Fruit fly (Drosophila melanogaster): ENCODE data around the gene SF2.

Gene SF2

DNA sequence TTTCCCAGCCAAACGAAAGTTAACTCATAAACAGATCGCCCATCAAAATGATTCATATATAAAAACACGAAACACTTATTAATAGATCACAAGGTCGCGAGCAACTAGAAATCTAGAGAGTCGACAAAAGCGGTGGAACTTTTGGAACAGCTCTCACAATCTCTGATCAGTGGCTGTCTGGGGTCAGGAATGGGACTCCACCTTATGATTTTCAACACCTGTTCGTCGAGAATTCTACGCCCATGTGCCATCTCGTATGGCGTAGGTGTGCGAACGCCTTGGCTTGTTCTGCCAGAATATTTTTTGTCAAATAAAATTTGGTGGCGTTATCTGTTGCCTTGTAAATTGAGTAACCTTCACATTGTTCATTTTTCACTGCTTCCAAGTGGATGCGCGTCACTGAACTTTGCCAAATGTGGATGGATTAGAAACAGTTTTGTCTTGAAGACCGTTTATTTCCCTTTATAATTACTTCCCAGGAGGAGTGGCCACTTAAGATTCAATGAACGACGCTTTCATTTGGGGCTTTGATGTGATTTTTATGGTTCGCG, 13.7 kb upstream of the SF2 start (continued):
- TF ChIP-seq Adf1 (GFP tag; IDR thresholded peaks at IDR 0.05) (peak; percentile 29; the same call in 1 of the 2 replicates), Atf-2 (GFP tag; optimal IDR thresholded peaks at IDR 0.05) (no peak), mam (GFP tag; optimal IDR thresholded peaks at IDR 0.05) (peak; percentile 70), NK7.1 (GFP tag; optimal IDR thresholded peaks at IDR 0.05) (no peak), Usf (GFP tag; optimal IDR thresholded peaks at IDR 0.05) (peak; percentile 1), CG15011 (GFP tag; optimal IDR thresholded peaks at IDR 0.05) (no peak), ato (GFP tag; IDR thresholded peaks at IDR 0.05; ENCODE audit: partially characterized antibody) (no peak), tx (GFP tag; optimal IDR thresholded peaks at IDR 0.05) (peak; percentile 36), zf30C (GFP tag; optimal IDR thresholded peaks at IDR 0.05) (no peak), CG12104 (GFP tag; optimal IDR thresholded peaks at IDR 0.05) (no peak), CG11504 (tag; optimal IDR thresholded peaks at IDR 0.05) (peak; percentile 23), CG18599 (GFP tag; optimal IDR thresholded peaks at IDR 0.05) (peak; percentile 79), CG32532 (GFP tag; IDR thresholded peaks at IDR 0.05) (peak; percentile 88), CG3407 (GFP tag; optimal IDR thresholded peaks at IDR 0.05) (no peak), cwo (GFP tag; optimal IDR thresholded peaks at IDR 0.05) (peak; percentile 62), CG6175 (GFP tag; IDR thresholded peaks at IDR 0.05) (no peak), CG9797 (GFP tag; optimal IDR thresholded peaks at IDR 0.05) (no peak), dysf (GFP tag; IDR thresholded peaks at IDR 0.05) (peak; percentile 63), Atf6 (GFP tag; IDR thresholded peaks at IDR 0.05) (peak; percentile 64), oc (tag; optimal IDR thresholded peaks at IDR 0.05) (no peak), CG17361 (GFP tag; IDR thresholded peaks at IDR 0.05) (no peak), dimm (GFP tag; IDR thresholded peaks at IDR 0.05) (no peak), Dek (tag; optimal IDR thresholded peaks at IDR 0.05) (peak; percentile 44), ac (GFP tag; optimal IDR thresholded peaks at IDR 0.05) (no peak), sr (GFP tag; IDR thresholded peaks at IDR 0.05) (peak; percentile 93), ase (GFP tag; IDR thresholded peaks at IDR 0.05) (no peak), CG2120 (GFP tag; optimal IDR thresholded peaks at IDR 0.05) (peak; percentile 88), CG12769 (tag; optimal IDR thresholded peaks at IDR 0.05) (peak; percentile 90), Antp (GFP tag; optimal IDR thresholded peaks at IDR 0.05) (peak; percentile 64), al (GFP tag; IDR thresholded peaks at IDR 0.05) (peak; percentile 48; the same call in 1 of the 2 replicates), CG12391 (tag; optimal IDR thresholded peaks at IDR 0.05) (no peak), z (GFP tag; IDR thresholded peaks at IDR 0.05) (no peak), CG10654 (GFP tag; optimal IDR thresholded peaks at IDR 0.05) (no peak), dan (GFP tag; IDR thresholded peaks at IDR 0.05) (no peak), kah (GFP tag; optimal IDR thresholded peaks at IDR 0.05) (peak; percentile 35), Kr (GFP tag; optimal IDR thresholded peaks at IDR 0.05) (no peak), rib (GFP tag; IDR thresholded peaks at IDR 0.05) (peak; percentile 77; the same call in 1 of the 2 replicates), tgo (GFP tag; IDR thresholded peaks at IDR 0.05) (peak; percentile 30; the same call in 1 of the 3 replicates), slbo (GFP tag; IDR thresholded peaks at IDR 0.05) (peak; percentile 83), CG15696 (tag; optimal IDR thresholded peaks at IDR 0.05) (no peak), jumu (GFP tag; optimal IDR thresholded peaks at IDR 0.05) (peak; percentile 33), Sin3A (optimal IDR thresholded peaks at IDR 0.05) (no peak), CG14710 (tag; optimal IDR thresholded peaks at IDR 0.05) (no peak), CG4424 (GFP tag; optimal IDR thresholded peaks at IDR 0.05) (no peak), gt (GFP tag; IDR thresholded peaks at IDR 0.05) (no peak), Sry-δ (GFP tag; optimal IDR thresholded peaks at IDR 0.05) (no peak), shn (GFP tag; optimal IDR thresholded peaks at IDR 0.05) (peak; percentile 27), CG11560 (tag; IDR thresholded peaks at IDR 0.05) (no peak), stc (GFP tag; IDR thresholded peaks at IDR 0.05) (no peak), CG11696 (GFP tag; IDR thresholded peaks at IDR 0.05) (0 out of 2 replicates have a peak, but pooled peaks have one; percentile 45), ewg (GFP tag; optimal IDR thresholded peaks at IDR 0.05) (no peak), Dbx (GFP tag; IDR thresholded peaks at IDR 0.05) (peak; percentile 77; the same call in 2 of the 3 replicates)
